Worm (Caenorhabditis elegans) whole organism, early embryonic: ENCODE measurements around the gene cest-13.

Experiments used
- F13C5.2 ChIP-seq: sonication (generic microtip); optimal IDR thresholded peaks from 2 replicates; lab custom pipeline; 2017; ENCODE audit warnings: mild to moderate bottlenecking, missing genetic modification characterization, inconsistent platforms, missing compliant biosample characterization
- ama-1 ChIP-seq: fragments of 150-350 bp; optimal IDR thresholded peaks from 2 replicates; lab custom pipeline; 2014
- ceh-36 ChIP-seq: sonication (generic microtip); optimal IDR thresholded peaks from 2 replicates; lab custom pipeline; 2016; ENCODE audit warnings: missing genetic modification characterization, inconsistent platforms, missing compliant biosample characterization
- hmbx-1 ChIP-seq: sonication (generic microtip); optimal IDR thresholded peaks from 2 replicates; lab custom pipeline; 2016; ENCODE audit warnings: mild to moderate bottlenecking, missing genetic modification characterization, missing compliant biosample characterization
- scrt-1 ChIP-seq: fragments of 200-800 bp; sonication (Bioruptor generic); IDR thresholded peaks from 2 replicates; pipeline ENCODE4 v1.3.6; 2022; ENCODE audit warnings: missing genetic modification characterization, missing compliant biosample characterization
- tra-4 ChIP-seq: sonication (generic microtip); optimal IDR thresholded peaks from 2 replicates; lab custom pipeline; 2017; ENCODE audit warnings: missing genetic modification characterization, missing compliant biosample characterization

- TF ChIP-seq F13C5.2 (tag; lab: Kevin White, UChicago) (no peak), ama-1 (no peak), hmbx-1 (tag; lab: Kevin White, UChicago) (no peak), scrt-1 (GFP tag; lab: Robert Waterston, UW) (no peak), tra-4 (tag; lab: Kevin White, UChicago) (no peak), ceh-36 (tag; lab: Kevin White, UChicago) (no peak)
These were observed 33.5 kb downstream of the cest-13 start, which contains the start of gene ZK1086.2 for ce11 chrX:13793525-13793924.
